Fruit fly (Drosophila melanogaster): Measurements from ENCODE around the gene nkd.

nkd gene

dm6 chr3L:19075976-19076375 lies 30.7 kb upstream of the nkd start:
- TF ChIP-seq noc (tag; optimal IDR thresholded peaks at IDR 0.05) = no peak

dm6 chr3L:19074673-19075402 lies 29.6 kb upstream of the nkd start:
- no peak for TF ChIP-seq noc (tag; optimal IDR thresholded peaks at IDR 0.05)

- no peak for TF ChIP-seq noc (tag; optimal IDR thresholded peaks at IDR 0.05)
Observed at dm6 chr3L:19073909-19074239, 28.6 kb upstream of the nkd start.

dm6 chr3L:19073029-19073908 lies 28.0 kb upstream of the nkd start:
- no peak for TF ChIP-seq noc (tag; optimal IDR thresholded peaks at IDR 0.05)

- peak; percentile 48 for TF ChIP-seq noc (tag; optimal IDR thresholded peaks at IDR 0.05)
Observed at dm6 chr3L:19072177-19072603, 26.9 kb upstream of the nkd start.

- TF ChIP-seq noc (tag; optimal IDR thresholded peaks at IDR 0.05) = no peak
Observed at dm6 chr3L:19071173-19071844, 26.1 kb upstream of the nkd start.

dm6 chr3L:19063410-19063752 lies 18.1 kb upstream of the nkd start:
- TF ChIP-seq noc (tag; optimal IDR thresholded peaks at IDR 0.05) = no peak

dm6 chr3L:19062472-19063409 lies 17.5 kb upstream of the nkd start, which contains the start of the genes Ugt316A1 and Sfxn2:
Gene Ugt316A1, minus strand, starts transcription at chr3L:19062816.
Gene Sfxn2, plus strand, starts transcription at chr3L:19063165.
- no peak for TF ChIP-seq noc (tag; optimal IDR thresholded peaks at IDR 0.05)

- TF ChIP-seq noc (tag; optimal IDR thresholded peaks at IDR 0.05) = no peak
Observed at dm6 chr3L:19058824-19059223, 13.6 kb upstream of the nkd start.

- no peak for TF ChIP-seq noc (tag; optimal IDR thresholded peaks at IDR 0.05)
Observed at dm6 chr3L:19056857-19057324, 11.6 kb upstream of the nkd start.

- TF ChIP-seq noc (tag; optimal IDR thresholded peaks at IDR 0.05) = no peak
Observed at dm6 chr3L:19055064-19055463, 9.8 kb upstream of the nkd start.

- TF ChIP-seq noc (tag; optimal IDR thresholded peaks at IDR 0.05) = no peak
Observed at dm6 chr3L:19054266-19054665, 9.0 kb upstream of the nkd start.

dm6 chr3L:19053339-19053818 lies 8.1 kb upstream of the nkd start, which contains the start of gene CG43407:
Gene CG43407, minus strand, starts transcription at chr3L:19053389.
- TF ChIP-seq noc (tag; optimal IDR thresholded peaks at IDR 0.05) = no peak

dm6 chr3L:19051926-19052325 lies 6.7 kb upstream of the nkd start, which contains the start of gene Acp76A:
Gene Acp76A, minus strand, starts transcription at chr3L:19052026.
- TF ChIP-seq noc (tag; optimal IDR thresholded peaks at IDR 0.05) = no peak
